Fruit fly (Drosophila melanogaster) Kc167 (cell line): ENCODE data around the gene Hsc70-3.
"Not testable (repeated sequence)": the region's sequence is repeated elsewhere in the genome, so short reads cannot be mapped to it uniquely, and the experiment has no call there.

ENCODE experiments used
- Myc ChIP-seq: fragments of >200 bp; optimal IDR thresholded peaks from 2 replicates; lab custom pipeline; 2017; ENCODE audit warnings: missing external identifiers
- Sin3A ChIP-seq: fragments of >200 bp; optimal IDR thresholded peaks from 2 replicates; lab custom pipeline; 2018; ENCODE audit warnings: missing external identifiers
- h ChIP-seq: fragments of >200 bp; optimal IDR thresholded peaks from 3 replicates; lab custom pipeline; 2018; ENCODE audit warnings: missing external identifiers
- insv ChIP-seq: fragments of >200 bp; optimal IDR thresholded peaks from 3 replicates; lab custom pipeline; 2018; ENCODE audit warnings: missing external identifiers
- psq ChIP-seq: fragments of >200 bp; optimal IDR thresholded peaks from 2 replicates; lab custom pipeline; 2017; ENCODE audit warnings: missing external identifiers
- ttk ChIP-seq: sonication (Bioruptor generic); optimal IDR thresholded peaks from 2 replicates; lab custom pipeline; 2017; ENCODE audit warnings: missing external identifiers

Hsc70-3 gene

DNA sequence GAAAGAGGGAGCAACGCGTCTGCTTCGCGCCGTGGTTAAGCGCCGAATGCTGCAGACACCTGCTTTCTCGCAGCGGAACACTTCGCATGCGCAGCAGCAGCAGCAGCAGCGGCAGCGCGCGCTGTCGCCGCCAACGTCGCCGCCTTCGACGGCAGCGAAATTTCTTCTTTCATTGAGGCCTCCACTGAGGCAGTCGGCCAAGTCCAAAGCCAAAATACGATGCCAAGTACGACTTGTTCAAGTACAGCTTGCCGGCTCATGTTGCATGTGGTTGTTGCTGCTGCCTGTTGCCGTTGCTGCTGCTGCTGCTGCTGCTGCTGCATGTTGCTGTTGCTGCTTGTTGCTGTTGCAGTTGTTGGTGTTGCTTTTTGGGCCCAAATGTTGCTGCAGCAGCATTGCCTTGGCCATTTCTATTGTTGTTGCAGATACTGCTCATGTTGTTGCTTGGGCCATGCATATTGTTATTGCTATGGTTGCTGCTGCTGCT, 28.1 kb downstream of the Hsc70-3 start, which contains the start of gene dy:
Gene dy (minus strand): TSS at position 51 of the 487 bp plus-strand sequence.
- TF ChIP-seq insv (lab: Kevin White, UChicago) (no peak), Sin3A (no peak), ttk (no peak), Myc (no peak), psq (lab: Kevin White, UChicago) (no peak), h (lab: Kevin White, UChicago) (no peak)

DNA sequence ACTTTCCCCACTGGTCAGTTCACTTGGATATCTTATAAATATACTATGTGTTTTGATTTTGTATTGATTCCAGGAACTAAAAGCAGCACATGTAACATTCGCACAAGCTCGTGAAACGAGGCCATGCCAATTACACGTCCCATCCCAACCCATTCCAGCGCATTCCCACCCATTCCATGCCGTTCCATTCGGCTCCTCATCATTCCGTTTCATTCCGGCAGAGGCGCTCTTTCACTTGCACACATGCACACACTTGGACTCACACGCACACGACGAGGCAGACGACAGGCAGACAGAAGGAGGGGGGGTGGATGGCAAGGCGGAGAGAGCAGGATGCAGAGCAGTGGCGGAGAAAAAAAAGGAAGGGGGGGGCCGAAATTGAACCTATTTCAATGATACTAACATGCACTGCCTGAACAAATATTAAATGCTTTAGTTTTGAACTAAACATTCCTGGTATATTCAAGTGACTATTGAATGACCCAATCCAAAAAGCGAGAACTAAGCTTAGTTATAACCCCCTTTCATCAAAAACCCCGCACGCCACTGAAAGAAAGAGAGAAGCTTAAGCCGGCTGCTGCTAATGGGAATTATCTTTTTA, 30.8 kb downstream of the Hsc70-3 start:
- TF ChIP-seq psq (lab: Kevin White, UChicago) (no peak), h (lab: Kevin White, UChicago) (no peak), insv (lab: Kevin White, UChicago) (no peak), ttk (no peak), Myc (no peak), Sin3A (no peak)

DNA sequence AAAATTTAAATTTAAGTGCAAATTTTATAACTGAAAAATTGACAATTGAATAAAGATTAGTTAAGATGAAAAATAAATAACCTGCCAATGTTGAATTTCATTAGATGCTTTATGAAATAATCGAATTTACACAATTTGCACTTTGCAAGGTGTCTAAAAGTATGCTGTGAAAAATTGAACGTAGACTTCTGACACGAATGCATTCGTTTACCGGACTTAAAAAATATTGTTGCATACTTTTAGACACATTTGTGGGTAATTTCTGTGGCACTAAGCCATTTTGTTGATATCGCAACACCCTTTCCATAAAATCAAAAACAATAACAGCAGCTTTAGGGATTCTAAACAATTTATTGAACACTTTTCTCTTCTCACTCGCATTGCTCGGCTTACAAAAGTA, 37.5 kb downstream of the Hsc70-3 start:
- no peak for TF ChIP-seq insv (lab: Kevin White, UChicago)

DNA sequence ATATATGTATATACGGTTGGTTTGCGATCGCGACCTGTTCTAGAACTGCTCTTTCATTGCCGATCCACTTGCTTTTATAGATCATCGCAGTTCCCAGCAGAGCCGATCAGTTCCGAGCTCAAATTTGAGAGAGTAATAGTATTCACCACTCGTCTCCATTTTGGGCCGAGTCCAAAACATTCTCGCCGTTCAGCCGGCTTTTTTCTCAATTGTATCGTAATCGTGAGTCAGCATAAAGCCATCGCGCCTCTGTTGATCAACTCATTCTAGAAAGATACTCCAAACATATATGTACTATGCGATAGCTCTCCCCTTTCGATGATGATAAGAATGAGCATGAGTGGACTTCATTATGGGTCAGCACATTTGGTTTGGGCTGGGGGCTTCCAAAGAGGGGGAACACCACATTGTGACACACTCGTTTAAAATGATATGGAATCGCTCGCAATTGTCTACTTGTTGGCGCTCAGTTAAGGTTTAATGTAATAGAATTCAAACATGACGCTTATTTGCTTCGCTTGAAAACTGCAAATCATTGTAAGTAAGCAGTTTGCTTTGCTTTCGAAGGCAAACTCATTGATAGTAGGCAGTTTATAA, 42.3 kb downstream of the Hsc70-3 start, which contains the start of gene CG9360:
Gene CG9360 (minus strand): TSS at position 51 of the 597 bp plus-strand sequence.
- no peak for TF ChIP-seq Myc
- TF ChIP-seq psq (lab: Kevin White, UChicago): no peak
- no peak for TF ChIP-seq Sin3A
- TF ChIP-seq ttk: no peak
- TF ChIP-seq insv (lab: Kevin White, UChicago): no peak
- TF ChIP-seq h (lab: Kevin White, UChicago): no peak

DNA sequence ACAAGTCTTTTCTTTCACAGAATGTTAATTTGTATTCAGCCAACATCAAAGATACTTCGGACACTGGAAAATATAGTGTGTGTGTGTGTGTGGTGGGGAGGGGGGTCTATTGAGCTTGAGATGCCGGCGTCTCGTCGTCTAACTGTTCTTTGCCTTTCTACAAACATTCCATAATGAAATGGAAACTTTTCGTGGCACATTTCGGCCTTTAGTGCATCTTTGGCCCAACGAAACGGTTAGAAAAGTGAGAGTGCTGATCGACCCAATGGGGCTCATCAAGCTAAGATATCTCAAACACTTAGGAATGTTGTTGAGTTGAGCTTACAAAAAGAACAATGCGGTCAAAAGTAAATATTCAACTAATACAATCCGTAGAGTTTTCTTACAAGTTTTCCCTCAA, 50.0 kb downstream of the Hsc70-3 start:
- TF ChIP-seq ttk: no peak

DNA sequence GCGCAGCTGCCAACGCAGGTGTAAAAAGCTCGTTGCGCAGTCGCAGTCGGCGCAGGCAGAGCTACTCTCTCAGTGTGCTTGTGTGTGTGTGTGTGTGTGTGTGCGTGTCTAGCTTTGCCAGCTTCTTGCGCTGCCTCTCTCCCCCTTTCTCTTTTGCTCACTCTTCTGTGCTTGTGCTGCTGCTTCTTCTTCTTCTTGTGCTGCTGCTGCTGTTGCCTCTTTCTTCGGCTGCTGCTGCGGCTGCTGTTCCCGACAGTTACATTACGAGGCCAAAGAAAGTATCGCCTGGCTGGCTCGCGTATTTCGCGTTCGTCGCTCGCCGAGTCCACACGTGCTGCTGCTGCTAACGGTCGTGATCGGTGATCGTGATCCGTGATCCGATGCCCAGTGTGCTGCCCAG, 52.9 kb downstream of the Hsc70-3 start, which contains the start of gene m:
Gene m (plus strand): TSS at position 301 of the 400 bp plus-strand sequence.
- TF ChIP-seq psq, h, insv (lab: Kevin White, UChicago): not testable (repeated sequence)
